Worm (Caenorhabditis elegans): ENCODE data around the gene srx-2.

- TF ChIP-seq R02D3.7 (tag; optimal IDR thresholded peaks at IDR 0.05) (no peak), nhr-76 (tag; optimal IDR thresholded peaks at IDR 0.05) (no peak), nhr-28 (tag; optimal IDR thresholded peaks at IDR 0.05) (no peak), unc-62 (GFP tag; optimal IDR thresholded peaks at IDR 0.05) (no peak), ztf-4 (tag; optimal IDR thresholded peaks at IDR 0.05) (no peak), ztf-11 (tag; optimal IDR thresholded peaks at IDR 0.05) (no peak), lin-39 (tag; optimal IDR thresholded peaks at IDR 0.05) (no peak), snpc-4 (tag; optimal IDR thresholded peaks at IDR 0.05) (no peak), daf-12 (tag; optimal IDR thresholded peaks at IDR 0.05) (no peak), nhr-12 (tag; optimal IDR thresholded peaks at IDR 0.05) (no peak)
These were observed 45.5 kb downstream of the srx-2 start, which contains the start of gene swm-1 for ce11 chrV:9054771-9055170.
